Fruit fly (Drosophila melanogaster) whole organism, embryonic: ENCODE data around the gene Sirup.

Source experiments
- Atf-2 ChIP-seq: fragments of 200-800 bp; sonication (Bioruptor generic); optimal IDR thresholded peaks from 2 replicates; lab custom pipeline; 2016; ENCODE audit warnings: missing biosample characterization, missing genetic modification characterization
- CG10431 ChIP-seq: fragments of 200-800 bp; sonication (Bioruptor generic); optimal IDR thresholded peaks from 3 replicates; lab custom pipeline; 2018; ENCODE audit warnings: missing biosample characterization, mild to moderate bottlenecking, missing genetic modification characterization
- CG10979 ChIP-seq: fragments of 200-800 bp; sonication (Bioruptor generic); optimal IDR thresholded peaks from 2 replicates; lab custom pipeline; 2018; ENCODE audit warnings: missing biosample characterization, mild to moderate bottlenecking, missing genetic modification characterization, moderate library complexity
- CG11247 ChIP-seq: fragments of 200-800 bp; sonication (Bioruptor generic); IDR thresholded peaks from 2 replicates; pipeline ENCODE4 v1.3.6; 2022; ENCODE audit warnings: missing biosample characterization, missing genetic modification characterization
- CG11696 ChIP-seq: fragments of 200-800 bp; sonication (Bioruptor generic); IDR thresholded peaks from 2 replicates; pipeline ENCODE4 v1.3.6; 2022; ENCODE audit warnings: missing biosample characterization, missing genetic modification characterization
- CG12769 ChIP-seq: fragments of 200-800 bp; sonication (Bioruptor generic); optimal IDR thresholded peaks from 2 replicates; lab custom pipeline; 2019; ENCODE audit warnings: missing biosample characterization, mild to moderate bottlenecking, missing genetic modification characterization, moderate library complexity
- CG15269 ChIP-seq: fragments of 200-800 bp; sonication (Bioruptor generic); optimal IDR thresholded peaks from 2 replicates; lab custom pipeline; 2018; ENCODE audit warnings: missing biosample characterization, mild to moderate bottlenecking, missing genetic modification characterization, moderate library complexity
- CG15514 ChIP-seq: fragments of 200-800 bp; sonication (Bioruptor generic); optimal IDR thresholded peaks from 3 replicates; lab custom pipeline; 2017; ENCODE audit warnings: missing biosample characterization, missing genetic modification characterization, mild to moderate bottlenecking, moderate library complexity, missing genetic modification reagents
- CG1647 ChIP-seq: fragments of 200-800 bp; sonication (Bioruptor generic); optimal IDR thresholded peaks from 3 replicates; lab custom pipeline; 2016; ENCODE audit warnings: missing biosample characterization, missing genetic modification characterization
- CG2199 ChIP-seq: fragments of 200-800 bp; sonication (Bioruptor generic); IDR thresholded peaks from 3 replicates; pipeline ENCODE4 v1.3.6; 2022; ENCODE audit warnings: missing biosample characterization, missing genetic modification characterization
- CG2202 ChIP-seq: fragments of 200-800 bp; sonication (Bioruptor generic); optimal IDR thresholded peaks from 2 replicates; lab custom pipeline; 2018; ENCODE audit warnings: missing biosample characterization, mild to moderate bottlenecking, missing genetic modification characterization
- CG33213 ChIP-seq: fragments of 200-800 bp; sonication (Bioruptor generic); optimal IDR thresholded peaks from 3 replicates; lab custom pipeline; 2016; ENCODE audit warnings: missing biosample characterization, missing genetic modification characterization
- CG3726 ChIP-seq: fragments of 200-800 bp; sonication (Bioruptor generic); IDR thresholded peaks from 3 replicates; pipeline ENCODE4, ENCODE4 v1.3.6; 2022; ENCODE audit warnings: missing biosample characterization, missing genetic modification characterization
- CG3995 ChIP-seq: fragments of 200-800 bp; sonication (Bioruptor generic); optimal IDR thresholded peaks from 3 replicates; lab custom pipeline; 2016; ENCODE audit warnings: missing biosample characterization, missing genetic modification characterization
- CG4854 ChIP-seq: fragments of 200-800 bp; sonication (Bioruptor generic); optimal IDR thresholded peaks from 2 replicates; lab custom pipeline; 2016; ENCODE audit warnings: missing biosample characterization, missing genetic modification characterization, inconsistent platforms
- CG6683 ChIP-seq: fragments of 200-800 bp; sonication (Bioruptor generic); optimal IDR thresholded peaks from 2 replicates; lab custom pipeline; 2017; ENCODE audit warnings: missing biosample characterization, mild to moderate bottlenecking, missing genetic modification characterization, missing genetic modification reagents
- CG6689 ChIP-seq: fragments of 200-800 bp; sonication (Bioruptor generic); IDR thresholded peaks from 2 replicates; pipeline ENCODE4 v1.3.6; 2022; ENCODE audit warnings: missing biosample characterization, missing genetic modification characterization
- Dp ChIP-seq: fragments of 200-800 bp; sonication (Bioruptor generic); optimal IDR thresholded peaks from 2 replicates; lab custom pipeline; 2018; ENCODE audit warnings: missing biosample characterization, mild to moderate bottlenecking, missing genetic modification characterization, moderate library complexity
- E2f1 ChIP-seq: fragments of 200-800 bp; sonication (Bioruptor generic); IDR thresholded peaks from 2 replicates; pipeline ENCODE4 v1.3.6; 2022; ENCODE audit warnings: missing biosample characterization, missing genetic modification characterization
- Hr78 ChIP-seq, 2 experiments: fragments of 200-800 bp in 1 of 2; fragments of >200 bp in 1 of 2; sonication (Bioruptor generic) in 1 of 2; optimal IDR thresholded peaks; 2 replicates each; lab custom pipeline; 2017 to 2019; ENCODE audit warnings: missing biosample characterization in 2 of 2, missing genetic modification characterization in 2 of 2, mild to moderate bottlenecking in 1 of 2, moderate library complexity in 1 of 2
- MBD-R2 ChIP-seq: fragments of 200-800 bp; sonication (Bioruptor generic); IDR thresholded peaks from 2 replicates; pipeline ENCODE4 v1.3.6; 2022; ENCODE audit warnings: missing biosample characterization, missing genetic modification characterization
- Poxn ChIP-seq: fragments of 200-800 bp; sonication (Bioruptor generic); IDR thresholded peaks from 2 replicates; pipeline ENCODE4 v1.3.6; 2022; ENCODE audit warnings: missing biosample characterization, missing genetic modification characterization
- YL-1 ChIP-seq: fragments of 200-800 bp; sonication (Bioruptor generic); optimal IDR thresholded peaks from 3 replicates; lab custom pipeline; 2017; ENCODE audit warnings: missing biosample characterization, mild to moderate bottlenecking, missing genetic modification characterization
- crp ChIP-seq, 2 experiments: fragments of 200-800 bp; sonication (Bioruptor generic); optimal IDR thresholded peaks; 2 replicates in 1 of 2; 3 replicates in 1 of 2; lab custom pipeline; 2017; ENCODE audit warnings: missing biosample characterization in 2 of 2, missing genetic modification characterization in 2 of 2, mild to moderate bottlenecking in 1 of 2, moderate library complexity in 1 of 2
- dpn ChIP-seq, 2 experiments: fragments of 200-800 bp; sonication (Bioruptor generic); optimal IDR thresholded peaks; 3 replicates each; lab custom pipeline; 2016; ENCODE audit warnings: missing biosample characterization in 2 of 2, missing genetic modification characterization in 2 of 2
- ems ChIP-seq: fragments of 200-800 bp; sonication (Bioruptor generic); optimal IDR thresholded peaks from 3 replicates; lab custom pipeline; 2016; ENCODE audit warnings: missing biosample characterization, missing genetic modification characterization
- hbn ChIP-seq: fragments of 200-800 bp; sonication (Bioruptor generic); IDR thresholded peaks from 2 replicates; pipeline ENCODE4 v1.3.6; 2022; ENCODE audit warnings: missing biosample characterization, missing genetic modification characterization; ENCODE audit not compliant: partially characterized antibody
- hkb ChIP-seq, 2 experiments: fragments of 200-800 bp in 1 of 2; fragments of >200 bp in 1 of 2; sonication (Bioruptor generic) in 1 of 2; IDR thresholded peaks in 1 of 2; optimal IDR thresholded peaks in 1 of 2; 2 replicates each; pipeline versions ENCODE4 v1.3.6 to Lab custom; 2017 to 2022; ENCODE audit warnings: missing biosample characterization in 1 of 2, missing genetic modification characterization in 1 of 2
- ind ChIP-seq: fragments of 200-800 bp; sonication (Bioruptor generic); optimal IDR thresholded peaks from 3 replicates; lab custom pipeline; 2016; ENCODE audit warnings: missing biosample characterization, missing genetic modification characterization
- kah ChIP-seq: fragments of 200-800 bp; sonication (Bioruptor generic); optimal IDR thresholded peaks from 2 replicates; lab custom pipeline; 2018; ENCODE audit warnings: missing biosample characterization, mild to moderate bottlenecking, missing genetic modification characterization
- ken ChIP-seq: fragments of 200-800 bp; sonication (Bioruptor generic); IDR thresholded peaks from 3 replicates; pipeline ENCODE4 v1.3.6; 2022; ENCODE audit warnings: missing biosample characterization, missing genetic modification characterization
- mam ChIP-seq: fragments of 200-800 bp; sonication (Bioruptor generic); optimal IDR thresholded peaks from 3 replicates; lab custom pipeline; 2016; ENCODE audit warnings: missing biosample characterization, missing genetic modification characterization
- nerfin-1 ChIP-seq: fragments of 200-800 bp; sonication (Bioruptor generic); optimal IDR thresholded peaks from 3 replicates; lab custom pipeline; 2019; ENCODE audit warnings: missing biosample characterization, mild to moderate bottlenecking, missing genetic modification characterization, moderate library complexity
- otp ChIP-seq: fragments of 200-800 bp; sonication (Bioruptor generic); IDR thresholded peaks from 3 replicates; pipeline ENCODE4, ENCODE4 v1.3.6; 2022; ENCODE audit warnings: missing biosample characterization, missing genetic modification characterization
- run ChIP-seq: fragments of 200-800 bp; sonication (Bioruptor generic); optimal IDR thresholded peaks from 3 replicates; lab custom pipeline; 2018; ENCODE audit warnings: missing biosample characterization, mild to moderate bottlenecking, missing genetic modification characterization
- shn ChIP-seq: fragments of 200-800 bp; sonication (Bioruptor generic); optimal IDR thresholded peaks from 3 replicates; lab custom pipeline; 2016; ENCODE audit warnings: missing biosample characterization, missing genetic modification characterization
- sob ChIP-seq: fragments of 200-800 bp; sonication (Bioruptor generic); IDR thresholded peaks from 2 replicates; pipeline ENCODE4 v1.3.6; 2022; ENCODE audit warnings: missing biosample characterization, missing genetic modification characterization
- sqz ChIP-seq: fragments of 200-800 bp; sonication (Bioruptor generic); optimal IDR thresholded peaks from 3 replicates; lab custom pipeline; 2018; ENCODE audit warnings: missing biosample characterization, mild to moderate bottlenecking, missing genetic modification characterization
- sug ChIP-seq: fragments of 200-800 bp; optimal IDR thresholded peaks from 2 replicates; lab custom pipeline; 2019; ENCODE audit warnings: missing biosample characterization, mild to moderate bottlenecking, missing genetic modification characterization, moderate library complexity
- tgo ChIP-seq: fragments of 200-800 bp; sonication (Bioruptor generic); IDR thresholded peaks from 3 replicates; pipeline ENCODE4 v1.3.6; 2022; ENCODE audit warnings: missing biosample characterization, missing genetic modification characterization
- tin ChIP-seq: fragments of 200-800 bp; sonication (Bioruptor generic); optimal IDR thresholded peaks from 3 replicates; lab custom pipeline; 2016; ENCODE audit warnings: missing biosample characterization, missing genetic modification characterization
- tio ChIP-seq: fragments of 200-800 bp; sonication (Bioruptor generic); optimal IDR thresholded peaks from 2 replicates; lab custom pipeline; 2017; ENCODE audit warnings: missing biosample characterization, missing genetic modification characterization, inconsistent platforms
- tll ChIP-seq, 2 experiments: fragments of 200-800 bp in 1 of 2; fragments of >200 bp in 1 of 2; sonication (Bioruptor generic) in 1 of 2; optimal IDR thresholded peaks; 2 replicates each; lab custom pipeline; 2017 to 2019; ENCODE audit warnings: missing biosample characterization in 2 of 2, missing genetic modification characterization in 2 of 2, mild to moderate bottlenecking in 1 of 2, moderate library complexity in 1 of 2
- tna ChIP-seq: fragments of 200-800 bp; sonication (Bioruptor generic); IDR thresholded peaks from 2 replicates; pipeline ENCODE4 v1.3.6; 2022; ENCODE audit warnings: missing biosample characterization, missing genetic modification characterization; ENCODE audit not compliant: partially characterized antibody
- unc-4 ChIP-seq: fragments of 200-800 bp; sonication (Bioruptor generic); IDR thresholded peaks from 2 replicates; pipeline ENCODE4 v1.3.6; 2022; ENCODE audit warnings: missing biosample characterization, missing genetic modification characterization; ENCODE audit not compliant: partially characterized antibody
- zen ChIP-seq: fragments of 200-800 bp; sonication (Bioruptor generic); optimal IDR thresholded peaks from 3 replicates; lab custom pipeline; 2018; ENCODE audit warnings: missing biosample characterization, mild to moderate bottlenecking, missing genetic modification characterization, moderate library complexity

Sirup gene

DNA sequence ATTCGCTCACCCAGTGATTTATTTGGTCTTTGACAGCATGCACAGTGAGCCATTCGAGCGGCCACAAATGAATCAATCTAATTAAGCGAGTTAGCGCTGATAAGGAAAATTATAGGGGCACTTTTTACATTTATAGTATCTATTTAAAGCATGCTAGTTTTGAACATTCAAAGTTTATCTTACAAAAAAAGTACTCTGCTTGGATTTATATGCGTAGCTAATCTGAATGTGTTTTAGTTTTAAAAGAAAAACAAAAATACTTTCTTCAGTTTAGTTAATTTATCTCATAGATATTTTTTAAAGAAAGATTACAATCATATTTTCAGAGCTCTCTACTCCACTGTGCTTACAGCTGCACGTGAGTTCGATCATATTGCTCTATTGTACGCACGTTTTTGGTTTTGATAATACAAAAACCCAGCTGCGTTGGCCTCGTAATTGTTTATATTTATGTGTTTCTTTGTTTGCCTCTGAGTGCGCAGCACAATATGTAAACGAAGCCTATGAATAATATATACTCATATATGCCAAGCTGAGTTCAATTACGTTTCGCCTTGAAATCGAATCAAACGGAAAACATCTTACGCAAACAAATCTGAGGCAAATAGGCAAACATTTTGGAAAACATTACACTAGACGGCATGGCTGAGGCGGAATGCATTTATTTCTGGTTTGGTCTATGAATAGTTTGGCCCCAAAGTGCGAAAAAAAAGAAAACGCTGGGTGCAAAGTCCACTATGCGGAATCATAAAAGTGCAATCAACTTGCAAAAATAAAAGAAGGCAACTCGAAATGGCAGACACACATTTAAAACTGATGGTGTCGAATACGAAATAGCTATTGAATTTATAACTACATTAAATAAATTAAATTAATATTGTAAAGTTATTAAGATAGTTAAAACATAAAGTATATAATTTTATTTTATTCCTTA is 3.3 kb downstream of the Sirup start:
- TF ChIP-seq zen (tag; lab: Kevin White, UChicago) (peak; percentile 76), sug (tag; lab: Kevin White, UChicago) (peak; percentile 85), CG1647 (GFP tag; lab: Kevin White, UChicago) (peak; percentile 50), crp (GFP tag; optimal IDR thresholded peaks at IDR 0.05; lab: Kevin White, UChicago) (peak in 1 of 2 experiments; percentile 40), CG11247 (GFP tag; lab: Robert Waterston, UW) (peak; percentile 63; the same call in 1 of the 2 replicates), tin (GFP tag; lab: Kevin White, UChicago) (peak; percentile 89), CG6689 (GFP tag; lab: Robert Waterston, UW) (peak; percentile 85), shn (GFP tag; lab: Kevin White, UChicago) (peak; percentile 79), ken (GFP tag; lab: Robert Waterston, UW) (0 out of 3 replicates have a peak, but pooled peaks have one; percentile 50), Atf-2 (GFP tag; lab: Kevin White, UChicago) (peak; percentile 90), CG6683 (peak; percentile 69), nerfin-1 (peak; percentile 85), tio (GFP tag; lab: Kevin White, UChicago) (peak; percentile 91), tna (GFP tag; lab: Robert Waterston, UW) (no peak), tgo (peak; percentile 87), tll (GFP tag; optimal IDR thresholded peaks at IDR 0.05; lab: Kevin White, UChicago) (no peak), CG10979 (peak; percentile 88), CG11696 (GFP tag; lab: Robert Waterston, UW) (peak; percentile 65), CG10431 (GFP tag; lab: Kevin White, UChicago) (no peak), hkb (optimal IDR thresholded peaks at IDR 0.05; lab: Kevin White, UChicago) (no peak), hkb (GFP tag; IDR thresholded peaks at IDR 0.05; lab: Robert Waterston, UW) (peak; percentile 86), CG2202 (peak; percentile 56), otp (GFP tag; lab: Robert Waterston, UW) (peak; percentile 74; the same call in 2 of the 3 replicates), hbn (GFP tag; lab: Robert Waterston, UW) (no peak), dpn (GFP tag; optimal IDR thresholded peaks at IDR 0.05; lab: Kevin White, UChicago) (peak; percentile 84 to 85), run (tag; lab: Kevin White, UChicago) (peak; percentile 80), CG15514 (GFP tag; lab: Kevin White, UChicago) (peak; percentile 72), CG15269 (tag; lab: Kevin White, UChicago) (peak; percentile 91), sqz (GFP tag; lab: Kevin White, UChicago) (peak; percentile 83), mam (GFP tag; lab: Kevin White, UChicago) (peak; percentile 74), YL-1 (GFP tag; lab: Kevin White, UChicago) (peak; percentile 61), kah (peak; percentile 76), unc-4 (GFP tag; lab: Robert Waterston, UW) (no peak), Poxn (GFP tag; lab: Robert Waterston, UW) (peak; percentile 61; the same call in 1 of the 2 replicates), Dp (GFP tag; lab: Kevin White, UChicago) (no peak), MBD-R2 (peak; percentile 40; the same call in 1 of the 2 replicates), CG3995 (GFP tag; lab: Kevin White, UChicago) (peak; percentile 30), sob (peak; percentile 87), ems (GFP tag; lab: Kevin White, UChicago) (peak; percentile 90), CG33213 (GFP tag; lab: Kevin White, UChicago) (peak; percentile 35), ind (peak; percentile 84), CG12769 (tag; lab: Kevin White, UChicago) (peak; percentile 35), Hr78 (GFP tag; optimal IDR thresholded peaks at IDR 0.05; lab: Kevin White, UChicago) (peak in 1 of 2 experiments; percentile 54), CG4854 (GFP tag; lab: Kevin White, UChicago) (peak; percentile 72), CG2199 (GFP tag; lab: Robert Waterston, UW) (peak; percentile 28; the same call in 2 of the 3 replicates), CG3726 (peak; percentile 68; the same call in 1 of the 3 replicates), E2f1 (GFP tag; lab: Robert Waterston, UW) (peak; percentile 71)
